Worm (Caenorhabditis elegans) whole organism, late embryonic: Measurements from ENCODE around the gene srx-131.

ENCODE experiments used
- K02D7.2 ChIP-seq: sonication (generic microtip); optimal IDR thresholded peaks from 2 replicates; lab custom pipeline; 2017; ENCODE audit warnings: mild to moderate bottlenecking, missing genetic modification characterization, missing compliant biosample characterization
- ceh-19 ChIP-seq: fragments of 200-800 bp; sonication (Bioruptor generic); optimal IDR thresholded peaks from 2 replicates; lab custom pipeline; 2018; ENCODE audit warnings: mild to moderate bottlenecking, missing genetic modification characterization, missing compliant biosample characterization
- ceh-6 ChIP-seq: fragments of 200-800 bp; sonication (Bioruptor generic); optimal IDR thresholded peaks from 2 replicates; lab custom pipeline; 2018; ENCODE audit warnings: mild to moderate bottlenecking, missing genetic modification characterization, missing compliant biosample characterization
- che-1 ChIP-seq: sonication (generic microtip); optimal IDR thresholded peaks from 2 replicates; lab custom pipeline; 2016; ENCODE audit warnings: mild to moderate bottlenecking, missing genetic modification characterization, missing compliant biosample characterization
- fkh-10 ChIP-seq: fragments of 150-350 bp; optimal IDR thresholded peaks from 2 replicates; lab custom pipeline; 2014; ENCODE audit warnings: missing biosample characterization, missing genetic modification reagents, missing genetic modification characterization
- pag-3 ChIP-seq: sonication (generic microtip); optimal IDR thresholded peaks from 2 replicates; lab custom pipeline; 2016; ENCODE audit warnings: missing compliant biosample characterization, missing genetic modification characterization, borderline replicate concordance
- pha-4 ChIP-seq: fragments of 150-350 bp; optimal IDR thresholded peaks from 2 replicates; lab custom pipeline; 2018; ENCODE audit warnings: missing biosample characterization, missing genetic modification reagents, missing genetic modification characterization

- TF ChIP-seq pag-3 (tag; lab: Kevin White, UChicago) (no peak), ceh-19 (GFP tag; lab: Kevin White, UChicago) (no peak), K02D7.2 (tag; lab: Kevin White, UChicago) (no peak), che-1 (tag; lab: Kevin White, UChicago) (no peak), ceh-6 (GFP tag; lab: Kevin White, UChicago) (no peak), fkh-10 (GFP tag; lab: Kevin White, UChicago) (no peak), pha-4 (no peak)
Measured at ce11 chrV:13866353-13866752, 21.1 kb downstream of the srx-131 start, which contains the start of gene nhr-175.
